Worm (Caenorhabditis elegans): Measurements from ENCODE around the gene nhr-141.

The nhr-141 gene

ce11 chrV:7416569-7416968, 27.9 kb upstream of the nhr-141 start:
- no peak for TF ChIP-seq fax-1 (tag; optimal IDR thresholded peaks at IDR 0.05)
- no peak for TF ChIP-seq dve-1 (tag; optimal IDR thresholded peaks at IDR 0.05)
- TF ChIP-seq C08G9.2 (tag; optimal IDR thresholded peaks at IDR 0.05) = no peak
- TF ChIP-seq ceh-34 (tag; optimal IDR thresholded peaks at IDR 0.05) = no peak
- TF ChIP-seq unc-42 (tag; optimal IDR thresholded peaks at IDR 0.05) = no peak
- no peak for TF ChIP-seq unc-55 (GFP tag; optimal IDR thresholded peaks at IDR 0.05)
- no peak for TF ChIP-seq ceh-19 (GFP tag; optimal IDR thresholded peaks at IDR 0.05)
- no peak for TF ChIP-seq unc-3 (GFP tag; conservative IDR thresholded peaks at IDR 0.05)
- TF ChIP-seq unc-3 (tag; optimal IDR thresholded peaks at IDR 0.05) = no peak
- TF ChIP-seq pros-1 (tag; optimal IDR thresholded peaks at IDR 0.05) = no peak
- TF ChIP-seq npax-4 (tag; optimal IDR thresholded peaks at IDR 0.05) = no peak
- no peak for TF ChIP-seq T23F11.4 (GFP tag; optimal IDR thresholded peaks at IDR 0.05)
- no peak for TF ChIP-seq C38D4.7 (GFP tag; optimal IDR thresholded peaks at IDR 0.05)
- no peak for TF ChIP-seq tbx-7 (tag; optimal IDR thresholded peaks at IDR 0.05)
- TF ChIP-seq che-1 (tag; optimal IDR thresholded peaks at IDR 0.05) = no peak
- TF ChIP-seq fkh-6 (tag; optimal IDR thresholded peaks at IDR 0.05) = no peak
- TF ChIP-seq hlh-13 (GFP tag; optimal IDR thresholded peaks at IDR 0.05) = no peak
- TF ChIP-seq hlh-30 (tag; optimal IDR thresholded peaks at IDR 0.05; ENCODE audit: insufficient read depth) = no peak
- TF ChIP-seq ceh-45 (GFP tag; IDR thresholded peaks at IDR 0.05) = no peak
- TF ChIP-seq pag-3 (tag; optimal IDR thresholded peaks at IDR 0.05; ENCODE audit: borderline replicate concordance) = no peak

- no peak for TF ChIP-seq elt-4 (tag; optimal IDR thresholded peaks at IDR 0.05)
- TF ChIP-seq fkh-10 (GFP tag; optimal IDR thresholded peaks at IDR 0.05) = no peak
- no peak for TF ChIP-seq pros-1 (tag; optimal IDR thresholded peaks at IDR 0.05)
- no peak for TF ChIP-seq madf-2 (tag; optimal IDR thresholded peaks at IDR 0.05)
- no peak for TF ChIP-seq ceh-30 (tag; optimal IDR thresholded peaks at IDR 0.05)
- TF ChIP-seq ceh-9 (tag; optimal IDR thresholded peaks at IDR 0.05) = no peak
- TF ChIP-seq rnt-1 (tag; optimal IDR thresholded peaks at IDR 0.05) = no peak
- TF ChIP-seq sdc-2 (tag; optimal IDR thresholded peaks at IDR 0.05) = no peak
- no peak for TF ChIP-seq hlh-30 (tag; optimal IDR thresholded peaks at IDR 0.05; ENCODE audit: insufficient read depth)
- no peak for TF ChIP-seq lin-11 (tag; optimal IDR thresholded peaks at IDR 0.05)
- TF ChIP-seq F13H6.1 (tag; optimal IDR thresholded peaks at IDR 0.05) = no peak
- TF ChIP-seq syd-9 (tag; optimal IDR thresholded peaks at IDR 0.05) = no peak
- TF ChIP-seq K09A11.1 (tag; optimal IDR thresholded peaks at IDR 0.05; ENCODE audit: insufficient read depth) = no peak
- TF ChIP-seq dve-1 (tag; optimal IDR thresholded peaks at IDR 0.05) = no peak
Observed at ce11 chrV:7417018-7417716, 27.3 kb upstream of the nhr-141 start, which contains the start of gene srw-67. Gene srw-67, plus strand, starts transcription at chrV:7417660.

- TF ChIP-seq unc-3 (GFP tag; conservative IDR thresholded peaks at IDR 0.05) (no peak), unc-3 (tag; optimal IDR thresholded peaks at IDR 0.05) (no peak), sox-2 (GFP tag; IDR thresholded peaks at IDR 0.05) (no peak), ahr-1 (tag; optimal IDR thresholded peaks at IDR 0.05) (no peak), nhr-11 (tag; optimal IDR thresholded peaks at IDR 0.05) (no peak), elt-4 (tag; optimal IDR thresholded peaks at IDR 0.05) (no peak), hlh-8 (tag; optimal IDR thresholded peaks at IDR 0.05) (no peak), ceh-18 (tag; optimal IDR thresholded peaks at IDR 0.05) (no peak), ceh-34 (tag; optimal IDR thresholded peaks at IDR 0.05) (no peak), F13H6.1 (tag; optimal IDR thresholded peaks at IDR 0.05) (no peak), zip-5 (tag; optimal IDR thresholded peaks at IDR 0.05) (no peak), fkh-10 (GFP tag; optimal IDR thresholded peaks at IDR 0.05) (no peak), ztf-16 (tag; optimal IDR thresholded peaks at IDR 0.05) (no peak), ceh-45 (GFP tag; IDR thresholded peaks at IDR 0.05) (no peak), ceh-48 (tag; optimal IDR thresholded peaks at IDR 0.05) (no peak)
Observed at ce11 chrV:7420162-7420561, 24.3 kb upstream of the nhr-141 start, which contains the start of gene srxa-4. Gene srxa-4, plus strand, starts transcription at chrV:7420462.
